Fruit fly (Drosophila melanogaster): ENCODE data around the gene CG11286.

Gene CG11286

DNA sequence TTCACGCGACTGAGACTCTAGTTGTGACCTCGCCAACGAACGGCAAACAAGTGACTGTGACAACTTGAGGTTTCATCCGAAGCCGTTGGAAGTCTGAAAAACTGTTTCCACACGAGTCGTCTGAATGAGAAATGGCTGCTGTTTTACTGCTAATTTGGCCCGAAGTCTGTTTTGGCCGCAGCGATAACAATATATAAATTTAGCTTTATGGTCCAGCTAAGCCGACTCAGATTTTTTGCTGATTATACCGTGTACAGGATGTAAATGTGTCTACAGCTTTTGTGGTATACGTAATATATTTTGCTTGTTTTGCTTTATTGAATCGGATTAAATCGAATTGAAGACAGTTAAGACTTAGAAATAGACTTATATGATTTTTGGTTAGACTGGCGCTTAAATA lies 32.8 kb upstream of the CG11286 start, which contains the start of gene CG18268:
CG18268 (minus strand) TSS at position 101 of the 400 bp plus-strand sequence.
- TF ChIP-seq CG8159 (tag; optimal IDR thresholded peaks at IDR 0.05) = no peak
- no peak for TF ChIP-seq CG8301 (tag; optimal IDR thresholded peaks at IDR 0.05)
- no peak for TF ChIP-seq CG4496 (GFP tag; IDR thresholded peaks at IDR 0.05)
- TF ChIP-seq fd96Ca (GFP tag; IDR thresholded peaks at IDR 0.05) = no peak
- TF ChIP-seq gl (tag; optimal IDR thresholded peaks at IDR 0.05) = no peak
- TF ChIP-seq CG13204 (GFP tag; optimal IDR thresholded peaks at IDR 0.05) = no peak
- no peak for TF ChIP-seq Snoo (tag; optimal IDR thresholded peaks at IDR 0.05)
- no peak for TF ChIP-seq rn (GFP tag; IDR thresholded peaks at IDR 0.05)
- no peak for TF ChIP-seq CG34367 (tag; optimal IDR thresholded peaks at IDR 0.05)
- no peak for TF ChIP-seq CG17806 (tag; optimal IDR thresholded peaks at IDR 0.05)

DNA sequence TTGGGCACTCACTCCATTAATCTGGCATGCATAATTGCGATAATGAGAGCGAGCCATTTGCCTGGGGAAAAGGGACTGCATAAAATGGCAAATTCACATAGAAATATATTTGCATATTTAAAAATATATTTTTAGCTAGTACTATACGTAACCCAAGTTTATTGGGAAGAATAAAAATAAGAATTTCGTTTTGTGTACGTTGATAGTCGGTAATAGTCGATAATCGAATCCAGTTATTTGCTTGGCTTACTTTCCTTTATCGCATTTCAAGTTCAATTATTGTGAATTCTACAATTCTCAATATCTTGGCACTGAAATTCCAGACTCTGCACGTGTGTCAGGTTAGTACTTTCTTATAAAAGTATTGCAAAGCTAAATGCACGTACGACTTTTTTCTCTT lies 31.1 kb upstream of the CG11286 start, which contains the start of gene CG3014:
CG3014 (minus strand) TSS at position 101 of the 400 bp plus-strand sequence.
- TF ChIP-seq CG12605 (GFP tag; IDR thresholded peaks at IDR 0.05) (no peak), Ets98B (GFP tag; IDR thresholded peaks at IDR 0.05) (no peak), CG32121 (GFP tag; IDR thresholded peaks at IDR 0.05) (no peak), CG9948 (tag; optimal IDR thresholded peaks at IDR 0.05) (no peak)

DNA sequence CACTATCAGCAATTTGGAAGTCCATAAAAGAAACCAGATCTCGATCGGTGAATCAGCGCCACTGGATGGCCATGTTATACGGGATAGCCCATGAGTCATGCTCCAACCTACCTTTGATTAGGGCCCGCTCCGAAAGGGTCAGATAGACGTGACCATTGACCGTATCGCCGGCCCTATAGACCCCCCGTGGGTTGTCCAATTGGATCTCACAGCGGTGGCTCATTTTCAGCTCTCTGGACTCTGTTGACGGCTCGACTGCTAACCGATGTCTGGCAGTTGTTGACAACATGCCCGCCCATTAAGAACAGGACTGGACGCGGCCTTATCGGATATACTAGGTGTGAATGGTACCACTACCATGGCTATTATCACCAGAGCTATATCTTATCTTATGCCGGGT lies 27.0 kb upstream of the CG11286 start, which contains the start of gene CG18744:
CG18744 (minus strand) TSS at position 247 of the 400 bp plus-strand sequence.
- TF ChIP-seq CG34367 (tag; optimal IDR thresholded peaks at IDR 0.05) (no peak), Pif1B (GFP tag; optimal IDR thresholded peaks at IDR 0.05) (no peak), Snoo (tag; optimal IDR thresholded peaks at IDR 0.05) (no peak), CG17806 (tag; optimal IDR thresholded peaks at IDR 0.05) (no peak), gl (tag; optimal IDR thresholded peaks at IDR 0.05) (no peak), CG14655 (GFP tag; optimal IDR thresholded peaks at IDR 0.05) (no peak), D1 (tag; optimal IDR thresholded peaks at IDR 0.05) (no peak), CG13204 (GFP tag; optimal IDR thresholded peaks at IDR 0.05) (no peak), CG10348 (GFP tag; IDR thresholded peaks at IDR 0.05) (no peak), CG8301 (tag; optimal IDR thresholded peaks at IDR 0.05) (no peak), CG4496 (GFP tag; IDR thresholded peaks at IDR 0.05) (no peak), EcR (GFP tag; optimal IDR thresholded peaks at IDR 0.05) (no peak)

DNA sequence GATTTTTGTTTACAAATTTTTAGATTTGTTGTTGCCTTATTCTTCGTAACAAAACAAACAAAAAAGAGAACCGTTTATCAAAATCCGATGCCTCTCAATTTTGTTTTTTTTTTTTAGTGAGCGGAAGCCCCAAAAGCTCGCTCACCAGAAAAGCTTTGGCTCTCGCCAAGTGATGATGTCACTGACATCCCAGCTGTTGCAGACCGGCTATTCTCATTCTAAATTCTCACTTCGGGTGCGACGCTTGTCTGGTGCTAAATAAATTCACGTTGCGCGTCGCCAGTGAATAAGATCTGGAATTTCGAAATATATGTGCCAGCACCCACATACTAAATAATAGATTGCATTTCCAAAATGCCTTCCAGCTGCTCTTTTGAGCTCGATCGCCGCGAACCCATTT lies 22.3 kb upstream of the CG11286 start, which contains the start of gene CG2641:
CG2641 (plus strand) TSS at position 215 of the 400 bp plus-strand sequence.
- TF ChIP-seq Snoo (tag; optimal IDR thresholded peaks at IDR 0.05) (no peak), CG34367 (tag; optimal IDR thresholded peaks at IDR 0.05) (peak; percentile 52), CG17806 (tag; optimal IDR thresholded peaks at IDR 0.05) (no peak), Ets98B (GFP tag; IDR thresholded peaks at IDR 0.05) (peak; percentile 87), Pif1A (GFP tag; optimal IDR thresholded peaks at IDR 0.05) (peak; percentile 54), CG14655 (GFP tag; optimal IDR thresholded peaks at IDR 0.05) (peak; percentile 53), CG15710 (tag; optimal IDR thresholded peaks at IDR 0.05) (no peak), CG8159 (tag; optimal IDR thresholded peaks at IDR 0.05) (peak; percentile 36), CG32121 (GFP tag; IDR thresholded peaks at IDR 0.05) (peak; percentile 86), CG9948 (tag; optimal IDR thresholded peaks at IDR 0.05) (no peak), CG8301 (tag; optimal IDR thresholded peaks at IDR 0.05) (no peak), gl (tag; optimal IDR thresholded peaks at IDR 0.05) (peak; percentile 63), rn (GFP tag; IDR thresholded peaks at IDR 0.05) (no peak), Pif1B (GFP tag; optimal IDR thresholded peaks at IDR 0.05) (peak; percentile 53), CG10348 (GFP tag; IDR thresholded peaks at IDR 0.05) (no peak), D1 (tag; optimal IDR thresholded peaks at IDR 0.05) (no peak), CG12605 (GFP tag; IDR thresholded peaks at IDR 0.05) (peak; percentile 93), CG13204 (GFP tag; optimal IDR thresholded peaks at IDR 0.05) (peak; percentile 43), fd96Ca (GFP tag; IDR thresholded peaks at IDR 0.05) (peak; percentile 69; the same call in 2 of the 3 replicates), CG4496 (GFP tag; IDR thresholded peaks at IDR 0.05) (peak; percentile 90), EcR (GFP tag; optimal IDR thresholded peaks at IDR 0.05) (peak; percentile 77)

DNA sequence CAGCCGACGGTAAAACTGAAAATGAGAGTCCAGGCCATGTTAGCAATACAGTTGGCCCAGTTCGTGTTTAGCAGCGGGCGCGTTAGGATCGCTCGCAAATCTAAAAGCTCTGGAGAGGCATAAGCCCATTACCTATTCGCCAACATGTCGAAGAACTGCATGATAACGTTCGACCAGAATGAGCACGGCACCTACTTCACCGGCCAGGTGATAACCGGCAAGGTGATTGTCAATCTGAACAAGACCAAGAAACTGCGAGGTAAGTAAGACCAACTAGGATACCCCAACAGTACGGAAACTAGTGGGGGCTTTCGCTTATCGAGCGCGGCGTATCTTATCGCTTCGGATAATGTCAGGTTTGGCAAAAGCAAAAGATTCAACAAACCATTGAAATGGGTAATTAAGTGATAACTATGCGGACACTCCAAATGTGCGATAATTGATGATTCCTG lies 19.1 kb upstream of the CG11286 start, which contains the start of gene CG10086:
CG10086 (plus strand) TSS at position 51 of the 452 bp plus-strand sequence.
- TF ChIP-seq Pif1B (GFP tag; optimal IDR thresholded peaks at IDR 0.05) (no peak), EcR (GFP tag; optimal IDR thresholded peaks at IDR 0.05) (no peak), CG12605 (GFP tag; IDR thresholded peaks at IDR 0.05) (no peak), CG34367 (tag; optimal IDR thresholded peaks at IDR 0.05) (no peak), CG8159 (tag; optimal IDR thresholded peaks at IDR 0.05) (no peak)

DNA sequence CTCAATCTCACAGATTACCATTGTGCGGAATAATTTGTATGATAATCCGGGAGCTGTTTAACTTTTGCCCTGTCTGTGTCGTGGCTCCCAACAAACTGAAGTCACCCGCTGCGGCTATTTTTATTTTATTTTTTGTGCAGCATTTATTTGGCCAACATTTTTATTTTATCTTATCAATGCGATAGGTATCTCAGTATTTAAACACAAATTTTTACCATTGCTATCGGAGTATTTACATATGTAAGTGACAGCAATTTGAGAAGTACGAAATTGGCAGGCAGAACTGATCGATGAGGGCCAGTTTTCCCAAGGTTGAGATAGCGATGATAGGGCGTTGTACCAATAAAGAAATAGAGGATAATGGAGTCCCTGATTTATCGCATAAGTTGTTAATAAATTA lies 18.5 kb upstream of the CG11286 start, which contains the start of gene CG18746:
CG18746 (minus strand) TSS at position 101 of the 400 bp plus-strand sequence.
- TF ChIP-seq CG13204 (GFP tag; optimal IDR thresholded peaks at IDR 0.05) = no peak
- TF ChIP-seq CG17806 (tag; optimal IDR thresholded peaks at IDR 0.05) = no peak
- no peak for TF ChIP-seq CG32121 (GFP tag; IDR thresholded peaks at IDR 0.05)
- no peak for TF ChIP-seq gl (tag; optimal IDR thresholded peaks at IDR 0.05)
- no peak for TF ChIP-seq CG8159 (tag; optimal IDR thresholded peaks at IDR 0.05)

DNA sequence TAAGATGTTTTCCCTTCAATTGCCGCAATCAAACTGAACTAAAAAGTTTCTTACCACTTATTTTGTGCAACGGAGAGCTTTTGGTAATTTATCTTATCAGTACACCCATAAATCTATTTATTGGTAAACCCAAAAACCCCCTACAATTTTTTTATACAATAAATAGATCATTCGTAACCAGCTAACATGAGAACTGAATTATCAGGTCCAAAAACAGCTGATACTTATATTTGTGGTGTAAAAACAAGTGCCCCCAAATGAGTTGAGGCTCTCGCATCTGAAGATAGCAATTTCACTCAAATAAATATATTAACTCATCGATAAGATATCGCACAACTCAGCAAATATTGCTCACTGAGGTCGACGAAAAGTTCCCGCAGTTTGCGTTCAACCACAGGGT lies 16.3 kb upstream of the CG11286 start, which contains the start of gene CG18748:
CG18748 (minus strand) TSS at position 25 of the 400 bp plus-strand sequence.
- TF ChIP-seq CG15710 (tag; optimal IDR thresholded peaks at IDR 0.05) (no peak), CG14655 (GFP tag; optimal IDR thresholded peaks at IDR 0.05) (no peak), Ets98B (GFP tag; IDR thresholded peaks at IDR 0.05) (no peak), Pif1B (GFP tag; optimal IDR thresholded peaks at IDR 0.05) (no peak), Snoo (tag; optimal IDR thresholded peaks at IDR 0.05) (no peak), rn (GFP tag; IDR thresholded peaks at IDR 0.05) (no peak), CG13204 (GFP tag; optimal IDR thresholded peaks at IDR 0.05) (no peak), CG8301 (tag; optimal IDR thresholded peaks at IDR 0.05) (no peak), Pif1A (GFP tag; optimal IDR thresholded peaks at IDR 0.05) (no peak), CG12605 (GFP tag; IDR thresholded peaks at IDR 0.05) (no peak), CG17806 (tag; optimal IDR thresholded peaks at IDR 0.05) (no peak), CG32121 (GFP tag; IDR thresholded peaks at IDR 0.05) (no peak), CG4496 (GFP tag; IDR thresholded peaks at IDR 0.05) (no peak), CG34367 (tag; optimal IDR thresholded peaks at IDR 0.05) (no peak), CG10348 (GFP tag; IDR thresholded peaks at IDR 0.05) (no peak), gl (tag; optimal IDR thresholded peaks at IDR 0.05) (no peak), EcR (GFP tag; optimal IDR thresholded peaks at IDR 0.05) (no peak), CG9948 (tag; optimal IDR thresholded peaks at IDR 0.05) (no peak)

All from whole organism, pupa.